Worm (Caenorhabditis elegans): ENCODE results near the gene ins-11.
A peak's percentile ranks its signal among the peaks of the same experiment; 100 is the strongest.

Gene ins-11

ce11 chrII:5599326-5600044 is 43.0 kb downstream of the ins-11 start, which contains the start of gene C17G10.10 (continued):
- peak; percentile 29 for TF ChIP-seq jun-1 (tag; optimal IDR thresholded peaks at IDR 0.05)
- TF ChIP-seq tbx-2 (tag; optimal IDR thresholded peaks at IDR 0.05) = peak; percentile 33
- TF ChIP-seq elt-3 (tag; optimal IDR thresholded peaks at IDR 0.05) = peak in 1 of 3 experiments; percentile 30
- TF ChIP-seq fkh-2 (tag; optimal IDR thresholded peaks at IDR 0.05) = no peak
- peak; percentile 89 for TF ChIP-seq nhr-43 (tag; optimal IDR thresholded peaks at IDR 0.05; ENCODE audit: poor library complexity, severe bottlenecking)
- TF ChIP-seq lin-39 (tag; optimal IDR thresholded peaks at IDR 0.05) = peak; percentile 38
- TF ChIP-seq fkh-10 (GFP tag; optimal IDR thresholded peaks at IDR 0.05) = no peak
- peak; percentile 55 for TF ChIP-seq pqm-1 (tag; optimal IDR thresholded peaks at IDR 0.05)
- TF ChIP-seq lsy-12 (tag; optimal IDR thresholded peaks at IDR 0.05) = peak; percentile 61
- TF ChIP-seq ztf-11 (tag; optimal IDR thresholded peaks at IDR 0.05) = no peak
- peak; percentile 60 for TF ChIP-seq hmg-11 (tag; optimal IDR thresholded peaks at IDR 0.05)

ce11 chrII:5603194-5603593 is 46.7 kb downstream of the ins-11 start, which contains the start of gene C17G10.6:
Gene C17G10.6 (minus strand): TSS chrII:5603294.
- TF ChIP-seq ztf-4 (tag; optimal IDR thresholded peaks at IDR 0.05) = no peak
- no peak for TF ChIP-seq fos-1 (tag; optimal IDR thresholded peaks at IDR 0.05)
- no peak for TF ChIP-seq ceh-82 (tag; optimal IDR thresholded peaks at IDR 0.05)
- TF ChIP-seq nhr-67 (tag; optimal IDR thresholded peaks at IDR 0.05) = no peak
- TF ChIP-seq nhr-43 (tag; optimal IDR thresholded peaks at IDR 0.05; ENCODE audit: poor library complexity, severe bottlenecking) = no peak
- no peak for TF ChIP-seq nhr-25 (tag; optimal IDR thresholded peaks at IDR 0.05)
- no peak for TF ChIP-seq nhr-76 (tag; optimal IDR thresholded peaks at IDR 0.05)
- no peak for TF ChIP-seq unc-62 (GFP tag; optimal IDR thresholded peaks at IDR 0.05)
- TF ChIP-seq jun-1 (tag; optimal IDR thresholded peaks at IDR 0.05) = no peak
- no peak for TF ChIP-seq ZK546.5 (tag; optimal IDR thresholded peaks at IDR 0.05)
- no peak for TF ChIP-seq fkh-2 (tag; optimal IDR thresholded peaks at IDR 0.05)
- no peak for TF ChIP-seq pqm-1 (tag; optimal IDR thresholded peaks at IDR 0.05)
- no peak for TF ChIP-seq sea-2 (GFP tag; optimal IDR thresholded peaks at IDR 0.05)
- no peak for TF ChIP-seq hmg-11 (tag; optimal IDR thresholded peaks at IDR 0.05)
- no peak for TF ChIP-seq skn-1 (tag; optimal IDR thresholded peaks at IDR 0.05)

- TF ChIP-seq fos-1 (tag; optimal IDR thresholded peaks at IDR 0.05) (no peak), nhr-43 (tag; optimal IDR thresholded peaks at IDR 0.05; ENCODE audit: poor library complexity, severe bottlenecking) (no peak), tbx-2 (tag; optimal IDR thresholded peaks at IDR 0.05) (no peak), ceh-16 (tag; optimal IDR thresholded peaks at IDR 0.05) (no peak), nhr-23 (tag; optimal IDR thresholded peaks at IDR 0.05) (no peak), aly-2 (tag; optimal IDR thresholded peaks at IDR 0.05) (no peak), pqm-1 (tag; optimal IDR thresholded peaks at IDR 0.05) (no peak), ztf-11 (tag; optimal IDR thresholded peaks at IDR 0.05) (no peak), ama-1 (optimal IDR thresholded peaks at IDR 0.05) (no peak), egl-5 (tag; optimal IDR thresholded peaks at IDR 0.05) (no peak), lin-39 (tag; optimal IDR thresholded peaks at IDR 0.05) (no peak), mdl-1 (tag; optimal IDR thresholded peaks at IDR 0.05) (no peak), mml-1 (tag; optimal IDR thresholded peaks at IDR 0.05) (no peak)
These were observed 47.9 kb downstream of the ins-11 start for ce11 chrII:5604441-5604840.

ce11 chrII:5605538-5605945 is 49.0 kb downstream of the ins-11 start:
- TF ChIP-seq nhr-43 (tag; optimal IDR thresholded peaks at IDR 0.05; ENCODE audit: poor library complexity, severe bottlenecking) (peak; percentile 90), sea-2 (GFP tag; optimal IDR thresholded peaks at IDR 0.05) (no peak), elt-1 (tag; optimal IDR thresholded peaks at IDR 0.05) (peak; percentile 72), nhr-76 (tag; optimal IDR thresholded peaks at IDR 0.05) (peak; percentile 48), pqm-1 (tag; optimal IDR thresholded peaks at IDR 0.05) (no peak), elt-3 (tag; optimal IDR thresholded peaks at IDR 0.05) (peak; percentile 93 to 96 (median 93)), nhr-67 (tag; optimal IDR thresholded peaks at IDR 0.05) (no peak), egl-27 (tag; optimal IDR thresholded peaks at IDR 0.05) (no peak), elt-2 (tag; optimal IDR thresholded peaks at IDR 0.05) (peak; percentile 89), unc-62 (GFP tag; optimal IDR thresholded peaks at IDR 0.05) (peak; percentile 93), ztf-4 (tag; optimal IDR thresholded peaks at IDR 0.05) (no peak), nhr-237 (tag; optimal IDR thresholded peaks at IDR 0.05) (no peak), mdl-1 (tag; optimal IDR thresholded peaks at IDR 0.05) (peak; percentile 23), fos-1 (tag; optimal IDR thresholded peaks at IDR 0.05) (no peak), lsy-12 (tag; optimal IDR thresholded peaks at IDR 0.05) (peak; percentile 5), unc-39 (tag; optimal IDR thresholded peaks at IDR 0.05) (no peak), zag-1 (tag; optimal IDR thresholded peaks at IDR 0.05) (no peak), R02D3.7 (tag; optimal IDR thresholded peaks at IDR 0.05) (peak; percentile 40), ceh-28 (tag; optimal IDR thresholded peaks at IDR 0.05) (peak; percentile 80), nhr-25 (tag; optimal IDR thresholded peaks at IDR 0.05) (peak; percentile 85), nhr-11 (tag; optimal IDR thresholded peaks at IDR 0.05) (no peak), nhr-77 (tag; optimal IDR thresholded peaks at IDR 0.05) (peak; percentile 22), aly-2 (tag; optimal IDR thresholded peaks at IDR 0.05) (no peak), ceh-16 (tag; optimal IDR thresholded peaks at IDR 0.05) (no peak), tbx-2 (tag; optimal IDR thresholded peaks at IDR 0.05) (peak; percentile 39), nhr-23 (tag; optimal IDR thresholded peaks at IDR 0.05) (peak; percentile 94)
